Worm (Caenorhabditis elegans): ENCODE data around the gene ced-6.

ced-6 gene

DNA sequence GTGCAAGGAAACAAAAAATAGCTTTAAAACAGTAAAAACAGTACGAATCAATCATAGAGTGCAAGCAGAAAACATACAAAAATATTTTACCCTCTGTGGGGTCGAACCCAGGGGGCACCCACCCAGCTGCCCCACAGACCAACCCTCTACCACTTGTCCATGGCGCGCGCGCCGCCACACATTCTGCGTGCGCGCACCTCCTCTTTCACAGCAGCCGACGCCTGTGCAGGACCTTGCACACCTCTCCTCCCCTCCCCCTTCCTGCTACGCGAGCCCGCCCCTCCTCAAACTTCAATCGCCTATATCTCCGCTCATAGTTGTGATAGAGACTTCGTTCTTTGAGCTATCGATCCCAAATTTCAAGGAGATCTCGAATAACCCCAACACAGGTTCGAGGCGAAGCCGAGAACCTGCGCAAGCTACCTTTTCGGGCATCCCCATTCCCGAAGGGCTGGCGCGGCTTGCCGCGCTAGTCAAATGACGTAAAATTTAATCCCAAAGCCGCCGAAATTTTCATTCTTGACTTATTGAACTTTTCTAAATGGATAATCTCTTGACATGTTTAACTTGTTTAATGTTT, 41.8 kb downstream of the ced-6 start (continued):
- peak; percentile 86 for TF ChIP-seq egl-43 (GFP tag; IDR thresholded peaks at IDR 0.05)
- TF ChIP-seq zip-11 (GFP tag; IDR thresholded peaks at IDR 0.05) = 0 out of 2 replicates have a peak, but pooled peaks have one; percentile 29
- TF ChIP-seq lin-38 (GFP tag; IDR thresholded peaks at IDR 0.05) = peak; percentile 83

- TF ChIP-seq nhr-77 (tag; optimal IDR thresholded peaks at IDR 0.05) (no peak), nhr-28 (tag; optimal IDR thresholded peaks at IDR 0.05) (peak; percentile 6), hif-1 (tag; optimal IDR thresholded peaks at IDR 0.05) (no peak), ceh-82 (tag; optimal IDR thresholded peaks at IDR 0.05) (no peak), ZK337.2 (GFP tag; IDR thresholded peaks at IDR 0.05) (no peak), snpc-1.2 (GFP tag; IDR thresholded peaks at IDR 0.05) (no peak), unc-62 (GFP tag; optimal IDR thresholded peaks at IDR 0.05 in 1 of 2) (peak in 1 of 2 experiments; percentile 47), unc-62 (tag; optimal IDR thresholded peaks at IDR 0.05) (no peak), ceh-28 (tag; optimal IDR thresholded peaks at IDR 0.05) (no peak), aha-1 (tag) (peak; percentile 59), fos-1 (tag; optimal IDR thresholded peaks at IDR 0.05) (no peak), mxl-3 (GFP tag; optimal IDR thresholded peaks at IDR 0.05) (no peak), mdl-1 (tag; optimal IDR thresholded peaks at IDR 0.05) (peak in 1 of 2 experiments; percentile 60), attf-4 (tag; optimal IDR thresholded peaks at IDR 0.05) (no peak), lin-39 (tag; optimal IDR thresholded peaks at IDR 0.05) (no peak), hlh-30 (tag; optimal IDR thresholded peaks at IDR 0.05; ENCODE audit: insufficient read depth) (peak; percentile 71), fkh-10 (GFP tag; optimal IDR thresholded peaks at IDR 0.05) (peak; percentile 1), madf-5 (GFP tag; IDR thresholded peaks at IDR 0.05) (no peak), mdt-29 (GFP tag; IDR thresholded peaks at IDR 0.05) (no peak), nhr-76 (tag; optimal IDR thresholded peaks at IDR 0.05) (no peak), ceh-44 (GFP tag; IDR thresholded peaks at IDR 0.05) (no peak), zag-1 (tag; optimal IDR thresholded peaks at IDR 0.05) (no peak), aly-2 (tag; optimal IDR thresholded peaks at IDR 0.05) (no peak), sdz-12 (GFP tag; optimal IDR thresholded peaks at IDR 0.05) (no peak), mep-1 (tag; optimal IDR thresholded peaks at IDR 0.05) (peak; percentile 44), ztf-11 (tag; optimal IDR thresholded peaks at IDR 0.05) (no peak), nhr-11 (tag; optimal IDR thresholded peaks at IDR 0.05) (peak; percentile 66), php-3 (GFP tag; IDR thresholded peaks at IDR 0.05) (no peak), dve-1 (tag; optimal IDR thresholded peaks at IDR 0.05; ENCODE audit: insufficient read depth) (peak; percentile 10), hmg-1.1 (GFP tag; IDR thresholded peaks at IDR 0.05) (0 out of 2 replicates have a peak, but pooled peaks have one; percentile 48), ctbp-1 (GFP tag; IDR thresholded peaks at IDR 0.05) (0 out of 2 replicates have a peak, but pooled peaks have one; percentile 22), lsy-2 (tag; optimal IDR thresholded peaks at IDR 0.05) (peak in 1 of 2 experiments; percentile 61), nhr-25 (tag; optimal IDR thresholded peaks at IDR 0.05; ENCODE audit: borderline replicate concordance, insufficient read depth) (no peak), F26F4.8 (GFP tag; conservative IDR thresholded peaks at IDR 0.05) (no peak), mxl-2 (GFP tag; conservative IDR thresholded peaks at IDR 0.05) (no peak), mes-2 (tag; optimal IDR thresholded peaks at IDR 0.05; ENCODE audit: poor library complexity, severe bottlenecking) (peak; percentile 23), spr-3 (GFP tag; optimal IDR thresholded peaks at IDR 0.05) (no peak), F37D6.2 (tag; optimal IDR thresholded peaks at IDR 0.05) (peak; percentile 7)
Measured at ce11 chrIII:5639893-5640292, 44.3 kb downstream of the ced-6 start.

Data from whole organism, L4 larva.